Worm (Caenorhabditis elegans) whole organism, late embryonic: ENCODE results near the gene C04G6.4.
"Not testable (repeated sequence)": the region's sequence is repeated elsewhere in the genome, so short reads cannot be mapped to it uniquely, and the experiment has no call there.

Experiments used
- C08G9.2 ChIP-seq: sonication (generic microtip); optimal IDR thresholded peaks from 2 replicates; lab custom pipeline; 2016; ENCODE audit warnings: mild to moderate bottlenecking, missing genetic modification characterization, moderate library complexity, missing compliant biosample characterization
- C38D4.7 ChIP-seq: fragments of 200-800 bp; sonication (Bioruptor generic); optimal IDR thresholded peaks from 2 replicates; lab custom pipeline; 2018; ENCODE audit warnings: mild to moderate bottlenecking, missing genetic modification characterization, moderate library complexity, missing compliant biosample characterization
- K09A11.1 ChIP-seq: sonication (generic microtip); optimal IDR thresholded peaks from 2 replicates; lab custom pipeline; 2017; ENCODE audit warnings: antibody characterized with exemption, mild to moderate bottlenecking, missing genetic modification characterization, missing compliant biosample characterization; ENCODE audit not compliant: insufficient read depth
- Y22D7AL.16 ChIP-seq: sonication (generic microtip); optimal IDR thresholded peaks from 2 replicates; lab custom pipeline; 2016; ENCODE audit warnings: missing genetic modification characterization, missing compliant biosample characterization
- ahr-1 ChIP-seq: sonication (generic microtip); optimal IDR thresholded peaks from 2 replicates; lab custom pipeline; 2016; ENCODE audit warnings: missing genetic modification characterization, missing compliant biosample characterization
- ama-1 ChIP-seq: fragments of 150-350 bp; optimal IDR thresholded peaks from 2 replicates; lab custom pipeline; 2014
- ceh-18 ChIP-seq: sonication (generic microtip); optimal IDR thresholded peaks from 2 replicates; lab custom pipeline; 2016; ENCODE audit warnings: missing genetic modification characterization, missing compliant biosample characterization
- ceh-24 ChIP-seq: sonication (generic microtip); optimal IDR thresholded peaks from 2 replicates; lab custom pipeline; 2016; ENCODE audit warnings: mild to moderate bottlenecking, missing genetic modification characterization, missing compliant biosample characterization
- ceh-31 ChIP-seq: sonication (generic microtip); optimal IDR thresholded peaks from 2 replicates; lab custom pipeline; 2016; ENCODE audit warnings: missing genetic modification characterization, missing compliant biosample characterization
- ceh-34 ChIP-seq: sonication (generic microtip); optimal IDR thresholded peaks from 2 replicates; lab custom pipeline; 2016; ENCODE audit warnings: mild to moderate bottlenecking, missing genetic modification characterization, missing compliant biosample characterization
- ceh-45 ChIP-seq: fragments of 200-800 bp; sonication (Bioruptor generic); IDR thresholded peaks from 2 replicates; pipeline ENCODE4 v1.3.6; 2022; ENCODE audit warnings: missing genetic modification reagents, missing genetic modification characterization, missing compliant biosample characterization
- ceh-48 ChIP-seq: sonication (generic microtip); optimal IDR thresholded peaks from 2 replicates; lab custom pipeline; 2016; ENCODE audit warnings: missing genetic modification characterization, inconsistent platforms, missing compliant biosample characterization
- ceh-6 ChIP-seq: fragments of 200-800 bp; sonication (Bioruptor generic); optimal IDR thresholded peaks from 2 replicates; lab custom pipeline; 2018; ENCODE audit warnings: mild to moderate bottlenecking, missing genetic modification characterization, missing compliant biosample characterization
- ceh-9 ChIP-seq: sonication (generic microtip); optimal IDR thresholded peaks from 2 replicates; lab custom pipeline; 2016; ENCODE audit warnings: mild to moderate bottlenecking, missing genetic modification characterization, inconsistent platforms, missing compliant biosample characterization
- che-1 ChIP-seq: sonication (generic microtip); optimal IDR thresholded peaks from 2 replicates; lab custom pipeline; 2016; ENCODE audit warnings: mild to moderate bottlenecking, missing genetic modification characterization, missing compliant biosample characterization
- dve-1 ChIP-seq: sonication (generic microtip); optimal IDR thresholded peaks from 2 replicates; lab custom pipeline; 2017; ENCODE audit warnings: antibody characterized with exemption, mild to moderate bottlenecking, missing genetic modification characterization, missing compliant biosample characterization
- elt-2 ChIP-seq: sonication (generic microtip); optimal IDR thresholded peaks from 2 replicates; lab custom pipeline; 2016; ENCODE audit warnings: missing genetic modification reagents, missing genetic modification characterization, missing compliant biosample characterization
- elt-4 ChIP-seq: sonication (generic microtip); optimal IDR thresholded peaks from 2 replicates; lab custom pipeline; 2016; ENCODE audit warnings: missing genetic modification characterization, missing compliant biosample characterization
- ets-4 ChIP-seq: sonication (generic microtip); optimal IDR thresholded peaks from 2 replicates; lab custom pipeline; 2016; ENCODE audit warnings: missing genetic modification characterization, missing compliant biosample characterization
- eyg-1 ChIP-seq: sonication (generic microtip); optimal IDR thresholded peaks from 2 replicates; lab custom pipeline; 2016; ENCODE audit warnings: missing genotype, missing genetic modification characterization, missing compliant biosample characterization
- fax-1 ChIP-seq: sonication (generic microtip); optimal IDR thresholded peaks from 2 replicates; lab custom pipeline; 2016; ENCODE audit warnings: missing genotype, missing genetic modification characterization, missing compliant biosample characterization
- fkh-6 ChIP-seq: sonication (generic microtip); optimal IDR thresholded peaks from 2 replicates; lab custom pipeline; 2016; ENCODE audit warnings: missing genetic modification characterization, missing compliant biosample characterization
- gmeb-2 ChIP-seq: sonication (generic microtip); optimal IDR thresholded peaks from 2 replicates; lab custom pipeline; 2016; ENCODE audit warnings: missing genetic modification characterization, inconsistent platforms, missing compliant biosample characterization
- hlh-13 ChIP-seq: fragments of 200-800 bp; sonication (Bioruptor generic); optimal IDR thresholded peaks from 2 replicates; lab custom pipeline; 2018; ENCODE audit warnings: mild to moderate bottlenecking, missing genetic modification characterization, missing compliant biosample characterization
- hlh-30 ChIP-seq: sonication (generic microtip); optimal IDR thresholded peaks from 2 replicates; lab custom pipeline; 2017; ENCODE audit warnings: antibody characterized with exemption, missing genetic modification characterization, missing compliant biosample characterization; ENCODE audit not compliant: insufficient read depth
- hlh-6 ChIP-seq: sonication (generic microtip); optimal IDR thresholded peaks from 2 replicates; lab custom pipeline; 2016; ENCODE audit warnings: missing genotype, missing genetic modification characterization, missing compliant biosample characterization
- hlh-8 ChIP-seq: sonication (generic microtip); optimal IDR thresholded peaks from 2 replicates; lab custom pipeline; 2016; ENCODE audit warnings: missing genotype, missing genetic modification characterization, missing compliant biosample characterization
- lim-6 ChIP-seq: sonication (generic microtip); optimal IDR thresholded peaks from 2 replicates; lab custom pipeline; 2016; ENCODE audit warnings: missing genetic modification characterization, missing compliant biosample characterization
- madf-2 ChIP-seq: sonication (generic microtip); optimal IDR thresholded peaks from 2 replicates; lab custom pipeline; 2017; ENCODE audit warnings: missing genetic modification characterization, missing compliant biosample characterization
- mec-3 ChIP-seq: sonication (generic microtip); optimal IDR thresholded peaks from 2 replicates; lab custom pipeline; 2016; ENCODE audit warnings: borderline replicate concordance, missing genetic modification characterization, missing compliant biosample characterization
- nfya-1 ChIP-seq: sonication (generic microtip); optimal IDR thresholded peaks from 2 replicates; lab custom pipeline; 2017; ENCODE audit warnings: missing genetic modification characterization, mild to moderate bottlenecking, missing compliant biosample characterization, antibody characterized with exemption, moderate library complexity
- npax-4 ChIP-seq: sonication (generic microtip); optimal IDR thresholded peaks from 2 replicates; lab custom pipeline; 2016; ENCODE audit warnings: missing genetic modification characterization, missing compliant biosample characterization
- pat-9 ChIP-seq: fragments of 200-800 bp; sonication (Bioruptor generic); optimal IDR thresholded peaks from 2 replicates; lab custom pipeline; 2018; ENCODE audit warnings: mild to moderate bottlenecking, missing genetic modification characterization, moderate library complexity, missing compliant biosample characterization
- pax-1 ChIP-seq: fragments of 150-350 bp; optimal IDR thresholded peaks from 2 replicates; lab custom pipeline; 2014; ENCODE audit warnings: missing biosample characterization, missing genetic modification characterization
- pha-2 ChIP-seq: sonication (generic microtip); optimal IDR thresholded peaks from 2 replicates; lab custom pipeline; 2017; ENCODE audit warnings: mild to moderate bottlenecking, missing genetic modification characterization, missing compliant biosample characterization
- pha-4 ChIP-seq: fragments of 150-350 bp; optimal IDR thresholded peaks from 2 replicates; lab custom pipeline; 2018; ENCODE audit warnings: missing biosample characterization, missing genetic modification reagents, missing genetic modification characterization
- pros-1 ChIP-seq: fragments of 150-350 bp; optimal IDR thresholded peaks from 2 replicates; lab custom pipeline; 2014; ENCODE audit warnings: missing biosample characterization, missing genetic modification reagents, missing genetic modification characterization
- ref-2 ChIP-seq: sonication (generic microtip); optimal IDR thresholded peaks from 2 replicates; lab custom pipeline; 2016; ENCODE audit warnings: missing genetic modification characterization, missing compliant biosample characterization
- rnt-1 ChIP-seq: sonication (generic microtip); optimal IDR thresholded peaks from 2 replicates; lab custom pipeline; 2016; ENCODE audit warnings: missing genetic modification characterization, missing compliant biosample characterization
- sdc-2 ChIP-seq: sonication (generic microtip); optimal IDR thresholded peaks from 2 replicates; lab custom pipeline; 2016; ENCODE audit warnings: missing genotype, missing genetic modification characterization, missing compliant biosample characterization
- sox-4 ChIP-seq: sonication (generic microtip); optimal IDR thresholded peaks from 2 replicates; lab custom pipeline; 2017; ENCODE audit warnings: mild to moderate bottlenecking, missing genetic modification characterization, inconsistent platforms, missing compliant biosample characterization
- syd-9 ChIP-seq: sonication (generic microtip); optimal IDR thresholded peaks from 2 replicates; lab custom pipeline; 2016; ENCODE audit warnings: mild to moderate bottlenecking, missing genetic modification characterization, moderate library complexity, missing compliant biosample characterization
- tbx-2 ChIP-seq: sonication (generic microtip); optimal IDR thresholded peaks from 2 replicates; lab custom pipeline; 2016; ENCODE audit warnings: missing genetic modification characterization, missing compliant biosample characterization
- unc-3 ChIP-seq, 2 experiments: fragments of 200-800 bp in 1 of 2; sonication (Bioruptor generic) in 1 of 2; sonication (generic microtip) in 1 of 2; conservative IDR thresholded peaks in 1 of 2; optimal IDR thresholded peaks in 1 of 2; 2 replicates each; pipeline versions ENCODE4 v1.3.6 to Lab custom; 2016 to 2022; ENCODE audit warnings: missing compliant biosample characterization in 2 of 2, missing genetic modification characterization in 2 of 2, missing genetic modification reagents in 1 of 2

Gene C04G6.4

DNA sequence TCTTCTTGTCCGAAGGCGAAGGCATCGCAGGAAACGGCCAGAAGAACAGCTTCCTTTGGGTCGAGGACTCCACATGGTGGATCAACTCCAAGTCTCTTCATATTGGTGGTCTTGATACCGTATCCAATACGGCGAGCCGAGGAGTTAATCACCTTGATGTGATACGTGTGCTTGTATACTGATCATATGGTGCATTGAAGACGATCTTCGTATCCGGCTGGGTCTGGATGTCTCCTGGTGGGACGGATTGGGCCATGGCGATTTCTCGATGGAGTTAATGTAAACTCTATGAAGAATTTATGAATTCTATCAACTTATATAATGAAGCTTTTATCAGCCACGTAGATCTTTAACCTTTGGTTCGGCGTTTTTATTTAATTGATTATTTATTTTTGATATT is 32.0 kb upstream of the C04G6.4 start, which contains the start of gene msp-74:
msp-74 (minus strand) TSS at position 101 of the 400 bp plus-strand sequence.
- TF ChIP-seq ceh-45; hlh-13 (GFP tag; lab: Kevin White, UChicago); K09A11.1 (tag; lab: Kevin White, UChicago): not testable (repeated sequence)

DNA sequence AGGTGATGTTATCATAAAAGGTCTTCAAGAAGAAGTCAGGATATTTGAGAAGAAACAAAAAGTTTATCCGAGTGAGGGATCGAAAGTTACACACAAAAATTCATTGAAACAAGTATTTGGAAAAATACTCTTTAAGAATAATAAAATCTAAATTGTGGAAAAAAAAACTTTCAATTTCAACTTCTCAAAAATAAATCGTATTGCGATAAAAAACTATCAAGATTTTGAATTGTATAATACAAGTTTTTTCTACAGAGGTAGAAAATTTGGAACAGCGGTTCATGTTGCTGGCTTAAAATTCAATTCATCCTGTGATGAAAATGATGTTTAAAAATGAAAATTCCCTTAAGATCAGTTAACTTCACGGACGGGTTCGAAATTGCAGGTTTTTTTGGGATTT is 28.8 kb upstream of the C04G6.4 start, which contains the start of gene F09C12.8:
F09C12.8 (plus strand) TSS at position 301 of the 400 bp plus-strand sequence.
- TF ChIP-seq hlh-6 (tag; lab: Kevin White, UChicago) (no peak), lim-6 (no peak), syd-9 (tag; lab: Kevin White, UChicago) (no peak), tbx-2 (no peak), gmeb-2 (tag; lab: Kevin White, UChicago) (no peak), dve-1 (tag; lab: Kevin White, UChicago) (no peak), ceh-6 (GFP tag; lab: Kevin White, UChicago) (no peak), ceh-31 (tag; lab: Kevin White, UChicago) (no peak), pax-1 (tag; lab: Kevin White, UChicago) (no peak), ets-4 (tag; lab: Kevin White, UChicago) (no peak), madf-2 (no peak), nfya-1 (tag; lab: Kevin White, UChicago) (no peak), ahr-1 (tag; lab: Kevin White, UChicago) (no peak), fax-1 (tag; lab: Kevin White, UChicago) (no peak), che-1 (no peak), ama-1 (no peak), sox-4 (tag; lab: Kevin White, UChicago) (no peak), fkh-6 (tag; lab: Kevin White, UChicago) (no peak)

DNA sequence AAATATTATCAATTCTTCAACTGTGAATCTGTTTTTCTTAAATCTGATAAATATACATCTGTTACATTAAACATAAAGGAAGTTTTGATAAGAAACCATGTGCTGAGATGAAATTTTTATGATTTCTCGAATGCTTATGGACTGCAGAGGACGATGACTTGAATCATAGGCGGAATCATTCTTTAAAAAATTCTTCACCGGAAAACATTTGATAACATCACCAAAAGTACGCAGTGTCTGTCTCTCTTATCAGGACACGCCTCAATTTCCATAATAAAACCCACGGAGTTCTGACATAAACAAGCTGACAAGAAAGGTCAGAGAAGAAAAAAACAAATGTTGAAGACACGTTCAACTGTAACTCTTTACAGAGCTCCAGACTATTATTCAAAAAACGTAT is 26.5 kb upstream of the C04G6.4 start, which contains the start of gene F09C12.2:
F09C12.2 (plus strand) TSS at position 320 of the 400 bp plus-strand sequence.
- TF ChIP-seq Y22D7AL.16 (tag; lab: Kevin White, UChicago) = no peak
- no peak for TF ChIP-seq ceh-24 (tag; lab: Kevin White, UChicago)
- TF ChIP-seq elt-4 (tag; lab: Kevin White, UChicago) = no peak
- TF ChIP-seq mec-3 (tag; lab: Kevin White, UChicago) = no peak
- TF ChIP-seq pha-2 = no peak
- no peak for TF ChIP-seq dve-1 (tag; lab: Kevin White, UChicago)
- TF ChIP-seq sdc-2 (tag; lab: Kevin White, UChicago) = no peak
- no peak for TF ChIP-seq hlh-30 (tag; lab: Kevin White, UChicago)
- TF ChIP-seq elt-2 = no peak
- TF ChIP-seq eyg-1 (tag; lab: Kevin White, UChicago) = no peak
- TF ChIP-seq ceh-48 (tag; lab: Kevin White, UChicago) = no peak
- TF ChIP-seq ama-1 = no peak
- no peak for TF ChIP-seq ceh-18
- TF ChIP-seq pat-9 (tag; lab: Kevin White, UChicago) = no peak
- TF ChIP-seq ets-4 (tag; lab: Kevin White, UChicago) = no peak
- TF ChIP-seq, all 69 proteins: peak for 0

DNA sequence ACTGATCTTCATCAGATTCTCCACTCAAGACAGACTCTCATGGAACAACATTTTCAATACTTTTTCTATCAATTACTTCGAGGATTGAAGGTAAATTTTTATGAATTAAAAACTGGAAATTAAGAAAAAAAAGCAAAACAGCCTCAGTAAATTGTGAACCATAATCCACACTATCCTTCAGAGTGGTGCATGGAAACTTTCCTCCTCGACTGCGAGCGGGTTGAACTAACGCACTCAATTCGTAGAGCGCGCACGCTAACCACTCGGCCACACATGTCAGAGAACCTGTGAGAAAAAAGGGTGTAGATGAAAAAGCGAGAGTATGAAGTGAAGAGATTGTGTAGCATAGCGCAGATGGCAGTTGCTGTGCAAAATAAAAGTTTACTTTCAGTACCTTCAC is 21.8 kb upstream of the C04G6.4 start:
- TF ChIP-seq npax-4 (tag; lab: Kevin White, UChicago) (peak; percentile 92), C38D4.7 (GFP tag; lab: Kevin White, UChicago) (peak; percentile 96), C08G9.2 (peak; percentile 88), ceh-9 (tag; lab: Kevin White, UChicago) (peak; percentile 91), pros-1 (tag; lab: Kevin White, UChicago) (peak; percentile 41), ref-2 (tag; lab: Kevin White, UChicago) (peak; percentile 93), rnt-1 (tag; lab: Kevin White, UChicago) (peak; percentile 88), ceh-24 (tag; lab: Kevin White, UChicago) (peak; percentile 86), ama-1 (no peak), ceh-34 (tag; lab: Kevin White, UChicago) (peak; percentile 95), ceh-48 (tag; lab: Kevin White, UChicago) (peak; percentile 89), ceh-31 (tag; lab: Kevin White, UChicago) (peak; percentile 81), che-1 (peak; percentile 96), ceh-6 (GFP tag; lab: Kevin White, UChicago) (peak; percentile 98), ceh-18 (peak; percentile 90), pha-4 (tag; lab: Kevin White, UChicago) (no peak), unc-3 (GFP tag; conservative IDR thresholded peaks at IDR 0.05; lab: Robert Waterston, UW) (peak; percentile 97), unc-3 (tag; optimal IDR thresholded peaks at IDR 0.05; lab: Kevin White, UChicago) (peak; percentile 91), hlh-8 (tag; lab: Kevin White, UChicago) (peak; percentile 95), tbx-2 (peak; percentile 92), ets-4 (tag; lab: Kevin White, UChicago) (peak; percentile 51), hlh-6 (tag; lab: Kevin White, UChicago) (peak; percentile 98), fkh-6 (tag; lab: Kevin White, UChicago) (peak; percentile 95), syd-9 (tag; lab: Kevin White, UChicago) (peak; percentile 96), hlh-30 (tag; lab: Kevin White, UChicago) (peak; percentile 75), pax-1 (tag; lab: Kevin White, UChicago) (no peak)
